Worm (Caenorhabditis elegans): ENCODE data around the gene asna-1.
A peak's percentile ranks its signal among the peaks of the same experiment; 100 is the strongest.

The asna-1 gene

ce11 chrIII:8865294-8865766 lies 29.6 kb upstream of the asna-1 start (continued):
- no peak for TF ChIP-seq unc-39 (tag; optimal IDR thresholded peaks at IDR 0.05)
- TF ChIP-seq ces-1 (GFP tag; optimal IDR thresholded peaks at IDR 0.05) = no peak
- TF ChIP-seq ztf-11 (tag; optimal IDR thresholded peaks at IDR 0.05) = no peak
- TF ChIP-seq lin-15B (tag; optimal IDR thresholded peaks at IDR 0.05) = no peak
- TF ChIP-seq mes-2 (tag; optimal IDR thresholded peaks at IDR 0.05; ENCODE audit: poor library complexity, severe bottlenecking) = peak; percentile 48
- TF ChIP-seq dmd-6 (GFP tag; IDR thresholded peaks at IDR 0.05) = peak; percentile 94
- TF ChIP-seq vab-7 (GFP tag; IDR thresholded peaks at IDR 0.05) = peak; percentile 64
- no peak for TF ChIP-seq duxl-1 (tag; optimal IDR thresholded peaks at IDR 0.05; ENCODE audit: poor library complexity)
- TF ChIP-seq mxl-2 (GFP tag; conservative IDR thresholded peaks at IDR 0.05) = no peak
- TF ChIP-seq snpc-4 (tag; optimal IDR thresholded peaks at IDR 0.05) = no peak
- TF ChIP-seq zag-1 (tag; optimal IDR thresholded peaks at IDR 0.05) = no peak
- peak; percentile 52 for TF ChIP-seq nhr-10 (tag; optimal IDR thresholded peaks at IDR 0.05)
- TF ChIP-seq nhr-41 (GFP tag; IDR thresholded peaks at IDR 0.05) = peak; percentile 51; the same call in 1 of the 2 replicates
- peak; percentile 83 for TF ChIP-seq mep-1 (tag; optimal IDR thresholded peaks at IDR 0.05)
- peak; percentile 81 for TF ChIP-seq nhr-42 (GFP tag; IDR thresholded peaks at IDR 0.05)
- TF ChIP-seq lin-38 (GFP tag; IDR thresholded peaks at IDR 0.05) = peak; percentile 74
- peak; percentile 95 for TF ChIP-seq ama-1 (optimal IDR thresholded peaks at IDR 0.05)
- TF ChIP-seq lin-39 (tag; optimal IDR thresholded peaks at IDR 0.05) = no peak
- no peak for TF ChIP-seq fos-1 (tag; optimal IDR thresholded peaks at IDR 0.05)
- TF ChIP-seq nhr-237 (tag; optimal IDR thresholded peaks at IDR 0.05) = no peak
- no peak for TF ChIP-seq unc-130 (GFP tag; optimal IDR thresholded peaks at IDR 0.05)
- no peak for TF ChIP-seq cey-2 (tag; optimal IDR thresholded peaks at IDR 0.05; ENCODE audit: borderline replicate concordance, insufficient read depth)
- TF ChIP-seq daf-12 (tag; optimal IDR thresholded peaks at IDR 0.05) = no peak
- TF ChIP-seq dpl-1 (GFP tag; optimal IDR thresholded peaks at IDR 0.05) = peak; percentile 34
- TF ChIP-seq php-3 (GFP tag; IDR thresholded peaks at IDR 0.05) = peak; percentile 68
- TF ChIP-seq ceh-20 (GFP tag; IDR thresholded peaks at IDR 0.05) = peak; percentile 80; the same call in 1 of the 2 replicates
- peak; percentile 98 for TF ChIP-seq aha-1 (tag)
- TF ChIP-seq nhr-111 (GFP tag; optimal IDR thresholded peaks at IDR 0.05) = peak; percentile 17
- TF ChIP-seq dve-1 (tag; optimal IDR thresholded peaks at IDR 0.05; ENCODE audit: insufficient read depth) = peak; percentile 73
- no peak for TF ChIP-seq Y75B8A.6 (GFP tag; IDR thresholded peaks at IDR 0.05)
- peak; percentile 40 to 81 for TF ChIP-seq daf-16 (GFP tag; optimal IDR thresholded peaks at IDR 0.05)
- peak; percentile 34 for TF ChIP-seq daf-16 (tag; optimal IDR thresholded peaks at IDR 0.05)
- TF ChIP-seq nhr-76 (tag; optimal IDR thresholded peaks at IDR 0.05) = no peak
- TF ChIP-seq pha-4 (GFP tag; IDR thresholded peaks at IDR 0.05) = peak; percentile 90
- no peak for TF ChIP-seq pha-4 (tag; optimal IDR thresholded peaks at IDR 0.05)
- TF ChIP-seq zfp-3 (GFP tag; conservative IDR thresholded peaks at IDR 0.05) = peak; percentile 91
- peak; percentile 82 for TF ChIP-seq gei-8 (GFP tag; optimal IDR thresholded peaks at IDR 0.05)
- TF ChIP-seq lin-1 (GFP tag; IDR thresholded peaks at IDR 0.05) = peak; percentile 95
- TF ChIP-seq unc-62 (GFP tag; optimal IDR thresholded peaks at IDR 0.05 in 1 of 2) = peak in 1 of 2 experiments; percentile 97
- TF ChIP-seq unc-62 (tag; optimal IDR thresholded peaks at IDR 0.05) = no peak
- no peak for TF ChIP-seq R02D3.7 (tag; optimal IDR thresholded peaks at IDR 0.05)
- peak; percentile 63 for TF ChIP-seq nhr-102 (tag; optimal IDR thresholded peaks at IDR 0.05)
- no peak for TF ChIP-seq ceh-28 (tag; optimal IDR thresholded peaks at IDR 0.05)
- no peak for TF ChIP-seq tag-97 (GFP tag; IDR thresholded peaks at IDR 0.05)
- TF ChIP-seq spr-1 (tag; optimal IDR thresholded peaks at IDR 0.05) = peak; percentile 43
- peak; percentile 65 for TF ChIP-seq snpc-1.2 (GFP tag; IDR thresholded peaks at IDR 0.05)
- no peak for TF ChIP-seq ceh-82 (tag; optimal IDR thresholded peaks at IDR 0.05)
- TF ChIP-seq nhr-6 (tag; optimal IDR thresholded peaks at IDR 0.05) = peak; percentile 63
- TF ChIP-seq nhr-77 (tag; optimal IDR thresholded peaks at IDR 0.05) = peak; percentile 67
- TF ChIP-seq nhr-11 (tag; optimal IDR thresholded peaks at IDR 0.05) = peak; percentile 86
- 0 out of 2 replicates have a peak, but pooled peaks have one; percentile 9 for TF ChIP-seq dmd-9 (GFP tag; IDR thresholded peaks at IDR 0.05)
- no peak for TF ChIP-seq ceh-62 (tag; optimal IDR thresholded peaks at IDR 0.05)
- TF ChIP-seq lir-3 (tag; optimal IDR thresholded peaks at IDR 0.05) = peak; percentile 26

All from whole organism, L4 larva.